Fruit fly (Drosophila melanogaster) whole organism, embryonic: ENCODE measurements around the gene CG46244.

Experiments
- Asciz ChIP-seq: fragments of 200-800 bp; sonication (Bioruptor generic); optimal IDR thresholded peaks from 2 replicates; lab custom pipeline; 2017; ENCODE audit warnings: missing biosample characterization, mild to moderate bottlenecking, missing genetic modification characterization, missing genetic modification reagents
- CG9876 ChIP-seq: fragments of 200-800 bp; sonication (Bioruptor generic); optimal IDR thresholded peaks from 2 replicates; lab custom pipeline; 2016; ENCODE audit warnings: missing biosample characterization, missing genetic modification characterization
- Doc2 ChIP-seq: fragments of 200-800 bp; sonication (Bioruptor generic); IDR thresholded peaks from 2 replicates; pipeline ENCODE4 v1.3.6; 2022; ENCODE audit warnings: missing biosample characterization, missing genetic modification characterization
- PHDP ChIP-seq: fragments of 200-800 bp; sonication (Bioruptor generic); optimal IDR thresholded peaks from 3 replicates; lab custom pipeline; 2018; ENCODE audit warnings: missing biosample characterization, mild to moderate bottlenecking, missing genetic modification characterization, moderate library complexity
- Six4 ChIP-seq: fragments of 200-800 bp; sonication (Bioruptor generic); optimal IDR thresholded peaks from 2 replicates; lab custom pipeline; 2016; ENCODE audit warnings: missing biosample characterization, missing genetic modification characterization
- corto ChIP-seq: fragments of 200-800 bp; sonication (Bioruptor generic); optimal IDR thresholded peaks from 2 replicates; lab custom pipeline; 2016; ENCODE audit warnings: missing biosample characterization, mild to moderate bottlenecking, missing genetic modification characterization, moderate library complexity
- gsb ChIP-seq: fragments of 200-800 bp; sonication (Bioruptor generic); IDR thresholded peaks from 2 replicates; pipeline ENCODE4 v1.3.6; 2022; ENCODE audit warnings: missing biosample characterization, missing genetic modification characterization
- nmo ChIP-seq: fragments of 200-800 bp; sonication (Bioruptor generic); optimal IDR thresholded peaks from 2 replicates; lab custom pipeline; 2018; ENCODE audit warnings: missing biosample characterization, mild to moderate bottlenecking, missing genetic modification characterization, moderate library complexity
- schlank ChIP-seq: fragments of 200-800 bp; sonication (Bioruptor generic); optimal IDR thresholded peaks from 2 replicates; lab custom pipeline; 2018; ENCODE audit warnings: missing biosample characterization, mild to moderate bottlenecking, missing genetic modification characterization

- TF ChIP-seq nmo (GFP tag; lab: Kevin White, UChicago) (no peak), corto (GFP tag; lab: Kevin White, UChicago) (no peak), Six4 (GFP tag; lab: Kevin White, UChicago) (no peak), gsb (GFP tag; lab: Robert Waterston, UW) (no peak), CG9876 (GFP tag; lab: Kevin White, UChicago) (no peak), Doc2 (GFP tag; lab: Robert Waterston, UW) (no peak), PHDP (tag; lab: Kevin White, UChicago) (no peak), Asciz (GFP tag; lab: Kevin White, UChicago) (no peak), schlank (tag; lab: Kevin White, UChicago) (no peak)
Observed at dm6 chr2L:19774278-19774677, 167.9 kb downstream of the CG46244 start.
